Fruit fly (Drosophila melanogaster): ENCODE measurements around the gene CG42833.

CG42833 gene

DNA sequence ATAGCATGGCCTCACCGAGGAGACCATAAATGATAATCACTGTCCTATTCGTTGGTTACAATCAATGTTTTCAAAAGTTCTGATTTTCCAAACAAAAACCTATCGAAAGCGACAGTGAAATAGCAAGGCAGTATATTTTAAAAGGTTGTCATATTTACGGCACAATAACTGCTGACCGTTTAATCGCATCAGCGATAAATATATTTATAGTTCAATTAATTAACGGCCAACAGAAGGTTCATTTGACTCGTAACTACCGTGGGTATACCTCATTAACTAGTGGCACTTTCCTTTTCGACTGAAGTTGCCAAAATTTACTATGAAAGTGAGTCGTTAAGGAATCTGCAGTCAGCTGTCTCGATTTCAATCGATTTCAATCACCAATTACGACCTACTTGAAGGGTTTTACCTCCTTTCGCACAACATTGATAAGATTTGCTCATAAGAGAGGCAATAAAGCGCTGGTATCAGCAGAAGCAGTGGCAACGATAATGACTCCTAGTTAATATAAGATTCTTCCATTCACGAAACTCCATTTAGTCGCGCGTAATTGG is 23.6 kb downstream of the CG42833 start, which contains the start of gene CG17147:
TSS of gene CG17147 (plus strand) at position 535 of the 554 bp plus-strand sequence.
- no peak for TF ChIP-seq CG17801 (GFP tag; optimal IDR thresholded peaks at IDR 0.05; ENCODE audit: partially characterized antibody)

DNA sequence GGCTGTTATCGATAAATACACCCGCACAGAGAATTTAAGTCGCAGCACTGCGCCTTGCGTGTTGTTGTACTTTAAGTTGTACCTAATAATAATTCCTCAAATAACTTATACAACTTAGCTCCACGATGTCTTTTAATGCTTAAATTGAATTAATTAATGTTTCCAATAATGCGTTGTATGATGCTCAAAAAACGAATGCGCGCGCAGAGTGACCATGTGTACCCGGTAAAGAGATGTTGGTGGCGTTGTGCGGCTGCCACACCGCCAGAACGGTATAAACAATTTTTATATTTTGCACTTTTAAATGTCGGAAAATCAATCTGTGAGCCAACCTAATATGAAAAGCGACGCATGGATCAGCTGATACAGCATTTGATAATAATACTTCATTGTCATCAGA is 26.3 kb downstream of the CG42833 start:
- TF ChIP-seq CG17801 (GFP tag; optimal IDR thresholded peaks at IDR 0.05; ENCODE audit: partially characterized antibody) = peak; percentile 35

DNA sequence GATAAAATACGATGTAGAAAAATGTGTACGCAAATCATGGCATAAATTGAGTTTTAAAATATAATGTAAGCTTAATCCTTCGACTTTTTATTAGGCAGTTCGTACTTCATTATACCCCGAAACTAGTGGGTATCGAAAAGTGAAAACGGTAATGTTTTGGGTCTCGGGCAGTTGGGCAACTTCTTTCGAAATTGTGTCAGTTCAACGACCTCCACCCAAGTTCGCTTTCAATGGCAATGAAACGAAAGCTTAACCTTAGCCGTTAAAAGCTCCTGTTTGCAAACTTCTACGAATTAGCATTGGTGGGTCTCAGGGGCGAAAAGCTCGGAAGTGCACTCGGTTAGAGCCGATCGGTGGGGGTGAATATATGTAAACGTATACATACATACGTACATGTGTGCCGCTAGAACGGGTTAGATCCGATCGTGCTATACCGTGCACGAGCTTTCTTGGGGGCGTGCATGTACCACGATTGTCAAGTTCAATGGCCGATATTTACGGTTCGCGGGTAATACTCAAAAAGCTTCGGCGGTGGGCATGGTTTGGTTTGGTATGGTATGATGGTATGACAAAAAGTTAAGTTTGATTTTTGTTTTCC is 30.4 kb downstream of the CG42833 start:
- no peak for TF ChIP-seq CG17801 (GFP tag; optimal IDR thresholded peaks at IDR 0.05; ENCODE audit: partially characterized antibody)

DNA sequence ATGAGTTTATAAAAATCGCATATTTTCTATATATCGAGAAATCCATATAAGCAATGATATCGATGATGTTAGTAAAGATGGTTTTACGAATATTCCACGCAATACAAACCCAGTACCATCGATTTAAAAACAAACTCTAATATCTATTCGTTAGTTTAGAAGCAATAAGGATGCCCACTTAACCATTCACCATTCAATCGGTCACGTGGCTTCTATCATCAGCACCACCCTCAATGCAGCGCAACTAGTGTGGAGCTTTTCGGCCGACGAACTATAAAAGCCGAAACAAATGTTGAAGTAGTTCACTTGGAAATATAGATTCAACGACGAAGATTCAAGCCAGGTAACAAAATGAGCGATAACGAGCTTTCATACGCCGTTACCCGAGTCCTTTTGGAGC is 31.5 kb downstream of the CG42833 start, which contains the start of gene CG13813:
TSS of gene CG13813 (plus strand) at position 301 of the 400 bp plus-strand sequence.
- TF ChIP-seq CG17801 (GFP tag; optimal IDR thresholded peaks at IDR 0.05; ENCODE audit: partially characterized antibody) = no peak

DNA sequence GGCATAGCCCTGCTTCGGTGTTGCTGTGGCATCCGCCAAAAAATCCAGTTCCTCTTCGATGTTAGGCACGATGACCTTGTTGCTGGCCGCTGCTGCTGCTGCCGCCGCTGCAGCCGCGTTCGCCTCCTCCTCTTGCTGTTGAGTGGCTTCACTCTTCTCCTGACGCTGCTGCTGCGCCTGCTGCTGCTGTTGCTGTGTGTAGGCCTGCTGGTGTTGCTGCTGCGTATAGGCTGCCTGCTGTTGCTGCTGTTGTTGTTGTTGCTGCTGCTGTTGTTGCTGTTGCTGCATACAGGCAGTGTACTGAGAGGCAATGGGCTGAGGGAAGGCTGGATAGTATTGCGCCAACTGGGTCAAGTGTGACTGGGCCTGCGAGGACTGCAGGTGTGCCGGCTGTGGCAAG is 37.3 kb downstream of the CG42833 start:
- TF ChIP-seq CG17801 (GFP tag; optimal IDR thresholded peaks at IDR 0.05; ENCODE audit: partially characterized antibody) = no peak

DNA sequence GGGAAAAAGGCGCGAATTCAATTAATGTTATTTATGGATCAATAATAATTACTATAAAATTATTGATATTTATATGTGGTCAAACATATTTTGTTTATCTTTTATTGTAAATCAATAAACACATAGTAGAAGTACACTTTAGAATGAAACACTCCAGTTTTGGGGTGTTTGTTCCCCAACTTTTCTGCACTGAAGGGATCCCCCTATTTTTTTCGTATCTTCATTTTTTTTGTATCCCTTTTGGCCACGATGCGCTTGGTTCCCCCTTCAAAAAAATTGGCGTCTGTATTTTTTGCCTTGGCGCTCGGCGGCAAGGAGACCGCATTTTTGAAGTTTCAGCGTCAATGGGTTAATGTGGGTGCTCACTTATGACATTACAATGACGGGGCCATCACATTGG is 40.9 kb downstream of the CG42833 start, which contains the start of gene Clc:
TSS of gene Clc (plus strand) at position 301 of the 400 bp plus-strand sequence.
- TF ChIP-seq CG17801 (GFP tag; optimal IDR thresholded peaks at IDR 0.05; ENCODE audit: partially characterized antibody) = no peak

DNA sequence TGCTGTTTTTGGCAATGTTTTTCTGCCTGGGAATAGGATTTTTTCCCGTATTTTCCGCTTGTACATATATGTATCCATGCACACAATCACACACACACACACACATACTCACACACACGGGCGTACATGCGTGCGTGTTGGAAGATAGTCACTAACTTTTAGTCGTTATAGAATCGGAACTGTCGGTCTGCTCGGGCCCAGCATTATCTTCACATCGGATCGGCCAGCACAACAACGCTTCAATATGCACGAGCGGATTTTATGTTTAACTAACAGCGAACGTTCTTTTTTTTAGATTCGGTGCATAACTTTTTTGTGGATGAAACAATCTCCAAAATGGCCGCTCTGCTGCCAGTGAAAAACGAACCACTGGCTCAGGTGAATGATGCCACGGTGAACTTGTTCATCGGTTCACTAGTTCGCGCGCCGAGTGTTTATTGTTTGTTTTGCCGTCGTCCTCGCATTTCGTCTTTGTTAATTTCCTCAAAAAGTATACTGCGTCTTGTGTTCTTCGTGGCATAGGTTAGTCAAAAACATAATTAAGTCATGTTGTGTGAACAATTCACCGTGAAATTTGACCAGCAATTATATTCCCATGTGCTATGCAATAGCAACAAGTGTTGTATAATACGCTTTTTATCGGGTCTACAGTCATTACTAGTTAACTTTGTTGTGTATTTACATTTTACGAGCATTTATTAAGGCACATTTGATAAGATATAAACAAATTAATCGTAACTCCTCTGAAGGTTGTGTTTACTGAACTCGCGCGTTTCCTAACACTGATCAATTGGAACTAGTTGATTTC is 41.5 kb downstream of the CG42833 start, which contains the start of the genes CG6951 and CG17233:
TSS of gene CG6951 (plus strand) at position 105 of the 808 bp plus-strand sequence.
TSS of gene CG17233 (minus strand) at position 741 of the 808 bp plus-strand sequence.
- no peak for TF ChIP-seq CG17801 (GFP tag; optimal IDR thresholded peaks at IDR 0.05; ENCODE audit: partially characterized antibody)

DNA sequence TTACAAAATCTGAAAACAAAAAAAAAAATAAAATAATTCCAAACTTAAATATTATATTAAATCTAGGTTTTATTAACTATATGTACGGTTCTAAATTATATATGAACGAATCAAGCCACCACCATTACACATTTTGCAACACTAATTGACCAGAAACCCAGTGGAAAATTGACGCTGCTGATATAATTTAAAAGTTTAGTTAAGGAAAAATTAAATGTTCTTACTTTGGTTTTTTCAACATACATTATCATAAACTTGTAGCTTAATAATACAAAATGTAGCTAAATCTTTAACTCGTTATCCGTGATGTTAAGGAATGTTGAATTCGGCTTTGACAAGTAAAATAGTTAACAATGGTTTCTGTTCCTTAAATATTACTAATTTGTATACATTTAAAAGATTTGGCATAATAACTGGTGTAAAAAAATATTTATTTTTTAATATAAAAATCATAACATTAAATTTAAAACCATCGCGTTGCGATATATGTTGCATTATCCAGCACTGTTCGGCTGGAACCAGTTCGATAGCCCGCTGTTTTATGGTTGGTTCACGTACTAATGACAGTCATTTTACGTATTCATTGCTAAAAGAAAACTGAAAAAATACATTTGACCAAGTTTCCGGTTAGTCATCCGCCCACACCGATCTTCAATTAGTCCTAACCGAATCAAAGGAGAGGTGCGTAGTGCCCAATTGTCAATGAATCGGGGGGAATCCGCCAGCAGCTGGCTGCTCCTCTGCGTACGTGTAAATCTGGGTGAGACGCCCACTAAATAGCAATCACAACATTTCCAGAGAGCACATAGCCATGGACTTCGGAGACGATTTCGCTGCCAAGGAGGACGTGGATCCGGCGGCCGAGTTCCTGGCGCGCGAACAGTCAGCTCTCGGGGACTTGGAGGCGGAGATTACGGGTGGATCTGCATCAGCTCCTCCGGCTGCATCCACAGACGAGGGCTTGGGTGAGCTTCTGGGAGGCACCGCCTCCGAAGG is 42.4 kb downstream of the CG42833 start:
- TF ChIP-seq CG17801 (GFP tag; optimal IDR thresholded peaks at IDR 0.05; ENCODE audit: partially characterized antibody) = peak; percentile 43

DNA sequence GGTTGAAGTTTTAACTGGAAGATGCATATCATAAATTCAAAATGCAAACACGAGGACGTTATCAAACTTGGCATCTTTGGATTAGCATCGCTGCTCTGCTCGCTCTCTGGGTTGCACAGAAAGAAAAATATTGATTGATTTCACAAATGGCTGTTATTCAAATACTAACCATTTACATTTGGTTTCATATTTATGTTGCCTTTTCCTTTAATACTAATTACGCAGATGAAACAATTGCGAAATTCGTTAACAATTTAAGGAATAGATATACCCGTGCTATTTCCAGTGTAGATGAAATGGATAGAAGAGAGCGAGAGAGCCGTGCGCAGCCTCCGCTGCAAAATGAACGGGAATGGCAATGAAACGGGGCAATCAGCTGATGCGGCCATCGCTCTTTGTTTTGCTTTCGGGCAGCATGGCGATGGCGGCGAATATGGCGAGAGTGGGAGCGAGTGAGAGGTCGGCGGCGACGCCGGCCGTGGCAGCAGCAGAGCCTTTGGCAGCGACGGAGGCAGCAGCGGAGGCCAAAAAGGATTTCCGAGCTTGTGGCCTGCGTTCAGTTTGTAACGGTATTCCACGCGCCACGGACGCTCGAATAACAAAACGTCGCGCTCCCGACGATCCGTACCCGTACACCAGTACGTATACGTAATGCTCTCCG is 47.8 kb downstream of the CG42833 start, which contains the start of gene rdgC:
TSS of gene rdgC (plus strand) at position 568 of the 661 bp plus-strand sequence.
- TF ChIP-seq CG17801 (GFP tag; optimal IDR thresholded peaks at IDR 0.05; ENCODE audit: partially characterized antibody) = peak; percentile 31

Measured in ovary, adult (tissue).